Worm (Caenorhabditis elegans): ENCODE measurements around the gene dpy-19.

The dpy-19 gene

ce11 chrIII:8683679-8684263 is 16.5 kb upstream of the dpy-19 start, which contains the start of gene fli-1 (continued):
- TF ChIP-seq pha-2 (tag; optimal IDR thresholded peaks at IDR 0.05) (no peak), zip-5 (tag; optimal IDR thresholded peaks at IDR 0.05) (no peak), ceh-6 (GFP tag; optimal IDR thresholded peaks at IDR 0.05) (no peak), ztf-16 (tag; optimal IDR thresholded peaks at IDR 0.05) (no peak), hlh-8 (tag; optimal IDR thresholded peaks at IDR 0.05) (no peak), nfya-1 (tag; optimal IDR thresholded peaks at IDR 0.05) (no peak), K09A11.1 (tag; optimal IDR thresholded peaks at IDR 0.05; ENCODE audit: insufficient read depth) (no peak), ceh-48 (tag; optimal IDR thresholded peaks at IDR 0.05) (no peak), pqm-1 (tag; optimal IDR thresholded peaks at IDR 0.05) (no peak), C08G9.2 (tag; optimal IDR thresholded peaks at IDR 0.05) (peak; percentile 68), elt-2 (tag; optimal IDR thresholded peaks at IDR 0.05) (peak; percentile 18)

ce11 chrIII:8678371-8678770 is 11.1 kb upstream of the dpy-19 start:
- TF ChIP-seq rnt-1 (tag; optimal IDR thresholded peaks at IDR 0.05) (peak; percentile 84), K09A11.1 (tag; optimal IDR thresholded peaks at IDR 0.05; ENCODE audit: insufficient read depth) (peak; percentile 91), gmeb-2 (tag; optimal IDR thresholded peaks at IDR 0.05) (peak; percentile 95), ceh-34 (tag; optimal IDR thresholded peaks at IDR 0.05) (peak; percentile 97), fkh-10 (GFP tag; optimal IDR thresholded peaks at IDR 0.05) (peak; percentile 42), pag-3 (tag; optimal IDR thresholded peaks at IDR 0.05; ENCODE audit: borderline replicate concordance) (peak; percentile 77), hlh-6 (tag; optimal IDR thresholded peaks at IDR 0.05) (peak; percentile 97), mec-3 (tag; optimal IDR thresholded peaks at IDR 0.05; ENCODE audit: borderline replicate concordance) (peak; percentile 90), ceh-30 (tag; optimal IDR thresholded peaks at IDR 0.05) (peak; percentile 16), elt-2 (tag; optimal IDR thresholded peaks at IDR 0.05) (peak; percentile 96), fax-1 (tag; optimal IDR thresholded peaks at IDR 0.05) (peak; percentile 89), tbx-7 (tag; optimal IDR thresholded peaks at IDR 0.05) (peak; percentile 62), C08G9.2 (tag; optimal IDR thresholded peaks at IDR 0.05) (peak; percentile 90), ceh-9 (tag; optimal IDR thresholded peaks at IDR 0.05) (peak; percentile 83), nfya-1 (tag; optimal IDR thresholded peaks at IDR 0.05) (peak; percentile 81), ztf-16 (tag; optimal IDR thresholded peaks at IDR 0.05) (peak; percentile 93), unc-86 (tag; optimal IDR thresholded peaks at IDR 0.05) (peak; percentile 93), odd-2 (tag; optimal IDR thresholded peaks at IDR 0.05) (peak; percentile 86), ceh-19 (GFP tag; optimal IDR thresholded peaks at IDR 0.05) (peak; percentile 95), madf-2 (tag; optimal IDR thresholded peaks at IDR 0.05) (peak; percentile 94), dve-1 (tag; optimal IDR thresholded peaks at IDR 0.05) (peak; percentile 87), eyg-1 (tag; optimal IDR thresholded peaks at IDR 0.05) (peak; percentile 97), ceh-48 (tag; optimal IDR thresholded peaks at IDR 0.05) (peak; percentile 84), tbx-2 (tag; optimal IDR thresholded peaks at IDR 0.05) (peak; percentile 92), ceh-24 (tag; optimal IDR thresholded peaks at IDR 0.05) (peak; percentile 81), unc-3 (GFP tag; conservative IDR thresholded peaks at IDR 0.05) (peak; percentile 94), unc-3 (tag; optimal IDR thresholded peaks at IDR 0.05) (peak; percentile 89), sox-2 (GFP tag; IDR thresholded peaks at IDR 0.05) (peak; percentile 86), Y22D7AL.16 (tag; optimal IDR thresholded peaks at IDR 0.05) (peak; percentile 90), hlh-15 (tag; optimal IDR thresholded peaks at IDR 0.05) (peak; percentile 92), ceh-6 (GFP tag; optimal IDR thresholded peaks at IDR 0.05) (peak; percentile 95), lin-11 (tag; optimal IDR thresholded peaks at IDR 0.05) (peak; percentile 92), syd-9 (tag; optimal IDR thresholded peaks at IDR 0.05) (peak; percentile 94), ahr-1 (tag; optimal IDR thresholded peaks at IDR 0.05) (peak; percentile 84), F13H6.1 (tag; optimal IDR thresholded peaks at IDR 0.05) (peak; percentile 85), pax-1 (tag; optimal IDR thresholded peaks at IDR 0.05) (no peak), hlh-30 (tag; optimal IDR thresholded peaks at IDR 0.05; ENCODE audit: insufficient read depth) (peak; percentile 80), zip-5 (tag; optimal IDR thresholded peaks at IDR 0.05) (peak; percentile 88), pat-9 (tag; optimal IDR thresholded peaks at IDR 0.05) (peak; percentile 93), pqm-1 (tag; optimal IDR thresholded peaks at IDR 0.05) (peak; percentile 50), hlh-13 (GFP tag; optimal IDR thresholded peaks at IDR 0.05) (peak; percentile 95), sdc-2 (tag; optimal IDR thresholded peaks at IDR 0.05) (peak; percentile 86), pha-4 (tag; optimal IDR thresholded peaks at IDR 0.05) (no peak), hlh-8 (tag; optimal IDR thresholded peaks at IDR 0.05) (peak; percentile 77), unc-55 (GFP tag; optimal IDR thresholded peaks at IDR 0.05) (peak; percentile 15), sox-4 (tag; optimal IDR thresholded peaks at IDR 0.05) (peak; percentile 95), elt-4 (tag; optimal IDR thresholded peaks at IDR 0.05) (peak; percentile 63)

All from whole organism, late embryonic.